Worm (Caenorhabditis elegans) whole organism, L1 larva: ENCODE results near the gene F40F8.12.

Experiments
- C04F5.9 ChIP-seq: sonication (generic microtip); optimal IDR thresholded peaks from 2 replicates; lab custom pipeline; 2016; ENCODE audit warnings: missing genetic modification characterization, missing compliant biosample characterization
- aha-1 ChIP-seq: fragments of 150-350 bp; optimal IDR thresholded peaks from 2 replicates; lab custom pipeline; 2014; ENCODE audit warnings: missing biosample characterization, missing genetic modification characterization
- alr-1 ChIP-seq: fragments of 200-800 bp; sonication (Bioruptor generic); optimal IDR thresholded peaks from 2 replicates; lab custom pipeline; 2018; ENCODE audit warnings: borderline replicate concordance, mild to moderate bottlenecking, missing genetic modification characterization, missing compliant biosample characterization
- aly-2 ChIP-seq: fragments of 150-350 bp; optimal IDR thresholded peaks from 2 replicates; lab custom pipeline; 2014; ENCODE audit warnings: missing biosample characterization, missing genetic modification characterization
- blmp-1 ChIP-seq: fragments of 150-350 bp; optimal IDR thresholded peaks from 2 replicates; lab custom pipeline; 2014; ENCODE audit warnings: missing biosample characterization, missing genetic modification characterization
- ceh-8 ChIP-seq: fragments of 200-800 bp; sonication (Bioruptor generic); optimal IDR thresholded peaks from 2 replicates; lab custom pipeline; 2018; ENCODE audit warnings: mild to moderate bottlenecking, missing genetic modification characterization, moderate library complexity, missing compliant biosample characterization
- ceh-82 ChIP-seq, 3 experiments: fragments of 150-350 bp in 1 of 3; sonication (generic microtip) in 2 of 3; optimal IDR thresholded peaks; 2 replicates each; lab custom pipeline; 2014 to 2017; ENCODE audit warnings: missing biosample characterization in 3 of 3, missing genetic modification characterization in 3 of 3
- ceh-88 ChIP-seq: fragments of 200-800 bp; sonication (Bioruptor generic); IDR thresholded peaks from 2 replicates; pipeline ENCODE4 v1.3.6; 2022; ENCODE audit warnings: missing genetic modification characterization, missing compliant biosample characterization
- ceh-90 ChIP-seq: sonication (generic microtip); optimal IDR thresholded peaks from 2 replicates; lab custom pipeline; 2016; ENCODE audit warnings: missing genetic modification characterization, missing compliant biosample characterization
- efl-1 ChIP-seq, 4 experiments: fragments of 150-350 bp; optimal IDR thresholded peaks in 3 of 4; peaks in 1 of 4; 1 replicate in 1 of 4; 2 replicates in 3 of 4; lab custom pipeline; 2014; ENCODE audit warnings: missing biosample characterization in 2 of 4, missing genetic modification characterization in 2 of 4, missing genetic modification reagents in 2 of 4
- egl-13 ChIP-seq: sonication (generic microtip); optimal IDR thresholded peaks from 2 replicates; lab custom pipeline; 2016; ENCODE audit warnings: missing genotype, missing genetic modification reagents, missing genetic modification characterization, missing compliant biosample characterization
- elt-2 ChIP-seq: sonication (generic microtip); optimal IDR thresholded peaks from 2 replicates; lab custom pipeline; 2016; ENCODE audit warnings: missing genetic modification characterization, mild to moderate bottlenecking, inconsistent platforms, missing compliant biosample characterization, missing genetic modification reagents
- elt-3 ChIP-seq, 6 experiments: fragments of 150-350 bp in 1 of 6; sonication (generic microtip); optimal IDR thresholded peaks; 2 replicates each; lab custom pipeline; 2017 to 2018; ENCODE audit warnings: missing biosample characterization in 6 of 6, missing genetic modification characterization in 6 of 6, inconsistent platforms in 1 of 6
- ets-5 ChIP-seq: fragments of 200-800 bp; sonication (Bioruptor generic); IDR thresholded peaks from 2 replicates; pipeline ENCODE4 v1.3.6; 2022; ENCODE audit warnings: missing genetic modification characterization, missing compliant biosample characterization
- fkh-10 ChIP-seq: sonication (generic microtip); optimal IDR thresholded peaks from 2 replicates; lab custom pipeline; 2017; ENCODE audit warnings: missing biosample characterization, missing genetic modification reagents, missing genetic modification characterization
- fos-1 ChIP-seq: fragments of 150-350 bp; optimal IDR thresholded peaks from 2 replicates; lab custom pipeline; 2014; ENCODE audit warnings: missing biosample characterization, missing genetic modification characterization
- hlh-17 ChIP-seq: fragments of 200-800 bp; sonication (Bioruptor generic); optimal IDR thresholded peaks from 2 replicates; lab custom pipeline; 2018; ENCODE audit warnings: missing genetic modification characterization, mild to moderate bottlenecking, missing compliant biosample characterization, moderate library complexity, borderline replicate concordance
- hlh-4 ChIP-seq: sonication (generic microtip); optimal IDR thresholded peaks from 2 replicates; lab custom pipeline; 2016; ENCODE audit warnings: mild to moderate bottlenecking, missing genetic modification characterization, missing compliant biosample characterization
- hpl-2 ChIP-seq: fragments of 150-350 bp; optimal IDR thresholded peaks from 2 replicates; lab custom pipeline; 2014; ENCODE audit warnings: missing biosample characterization, missing genetic modification reagents, missing genetic modification characterization
- irx-1 ChIP-seq: sonication (generic microtip); optimal IDR thresholded peaks from 2 replicates; lab custom pipeline; 2016; ENCODE audit warnings: missing genetic modification characterization, missing compliant biosample characterization
- isw-1 ChIP-seq: fragments of 200-800 bp; sonication (Bioruptor generic); IDR thresholded peaks from 2 replicates; pipeline ENCODE4 v1.3.6; 2022; ENCODE audit warnings: missing genetic modification characterization, missing compliant biosample characterization
- lin-13 ChIP-seq: fragments of 150-350 bp; optimal IDR thresholded peaks from 2 replicates; lab custom pipeline; 2014; ENCODE audit warnings: missing biosample characterization, missing genetic modification reagents, missing genetic modification characterization
- lin-15B ChIP-seq: fragments of 150-350 bp; sonication (generic microtip); optimal IDR thresholded peaks from 3 replicates; lab custom pipeline; 2014; ENCODE audit warnings: missing biosample characterization, missing genetic modification characterization
- lin-35 ChIP-seq, 2 experiments: fragments of 150-350 bp; optimal IDR thresholded peaks; 2 replicates each; lab custom pipeline; 2014; ENCODE audit warnings: missing biosample characterization in 2 of 2, missing genetic modification characterization in 2 of 2, missing genetic modification reagents in 2 of 2
- lin-39 ChIP-seq: fragments of 150-350 bp; optimal IDR thresholded peaks from 2 replicates; lab custom pipeline; 2014; ENCODE audit warnings: missing biosample characterization, missing genetic modification reagents, missing genetic modification characterization
- lsy-2 ChIP-seq, 2 experiments: fragments of 150-350 bp; optimal IDR thresholded peaks; 2 replicates each; lab custom pipeline; 2014; ENCODE audit warnings: missing biosample characterization in 2 of 2, missing genetic modification characterization in 2 of 2
- mdl-1 ChIP-seq, 2 experiments: fragments of 150-350 bp; optimal IDR thresholded peaks; 2 replicates each; lab custom pipeline; 2014 to 2017; ENCODE audit warnings: missing biosample characterization in 2 of 2, missing genetic modification characterization in 2 of 2, inconsistent platforms in 1 of 2
- mef-2 ChIP-seq: fragments of 150-350 bp; optimal IDR thresholded peaks from 2 replicates; lab custom pipeline; 2014; ENCODE audit warnings: missing biosample characterization, missing genetic modification characterization
- mep-1 ChIP-seq: fragments of 150-350 bp; optimal IDR thresholded peaks from 2 replicates; lab custom pipeline; 2014; ENCODE audit warnings: missing biosample characterization, missing genetic modification characterization
- nhr-11 ChIP-seq: fragments of 150-350 bp; optimal IDR thresholded peaks from 2 replicates; lab custom pipeline; 2014; ENCODE audit warnings: missing biosample characterization, missing genetic modification characterization
- nhr-19 ChIP-seq: fragments of 200-800 bp; sonication (Bioruptor generic); conservative IDR thresholded peaks from 2 replicates; pipeline ENCODE4 v1.3.6; 2022; ENCODE audit warnings: missing genetic modification characterization, missing compliant biosample characterization
- nhr-237 ChIP-seq: fragments of 150-350 bp; optimal IDR thresholded peaks from 2 replicates; lab custom pipeline; 2014; ENCODE audit warnings: missing biosample characterization, missing genetic modification characterization
- nhr-47 ChIP-seq: sonication (generic microtip); optimal IDR thresholded peaks from 2 replicates; lab custom pipeline; 2016; ENCODE audit warnings: mild to moderate bottlenecking, missing genetic modification characterization, moderate library complexity, missing compliant biosample characterization
- nhr-76 ChIP-seq: sonication (generic microtip); optimal IDR thresholded peaks from 2 replicates; lab custom pipeline; 2017; ENCODE audit warnings: missing biosample characterization, missing genetic modification characterization
- nhr-77 ChIP-seq: fragments of 150-350 bp; optimal IDR thresholded peaks from 2 replicates; lab custom pipeline; 2014; ENCODE audit warnings: missing biosample characterization, missing genetic modification characterization
- nhr-85 ChIP-seq: sonication (generic microtip); peaks from one replicate; lab custom pipeline; 2016; ENCODE audit warnings: missing genetic modification characterization, inconsistent platforms, missing compliant biosample characterization
- nhr-90 ChIP-seq: sonication (generic microtip); optimal IDR thresholded peaks from 2 replicates; lab custom pipeline; 2016; ENCODE audit warnings: mild to moderate bottlenecking, missing genetic modification characterization, missing compliant biosample characterization; ENCODE audit not compliant: poor library complexity
- pag-3 ChIP-seq: sonication (generic microtip); optimal IDR thresholded peaks from 2 replicates; lab custom pipeline; 2017; ENCODE audit warnings: missing genetic modification characterization, mild to moderate bottlenecking, missing compliant biosample characterization, antibody characterized with exemption, borderline replicate concordance; ENCODE audit not compliant: insufficient read depth
- rnt-1 ChIP-seq: sonication (generic microtip); optimal IDR thresholded peaks from 2 replicates; lab custom pipeline; 2016; ENCODE audit warnings: mild to moderate bottlenecking, missing genetic modification characterization, moderate library complexity, missing compliant biosample characterization
- skn-1 ChIP-seq: fragments of 150-350 bp; optimal IDR thresholded peaks from 2 replicates; lab custom pipeline; 2014; ENCODE audit warnings: missing biosample characterization, missing genetic modification characterization
- sox-4 ChIP-seq: sonication (generic microtip); optimal IDR thresholded peaks from 2 replicates; lab custom pipeline; 2016; ENCODE audit warnings: missing genetic modification characterization, missing compliant biosample characterization
- unc-86 ChIP-seq: sonication (generic microtip); optimal IDR thresholded peaks from 2 replicates; lab custom pipeline; 2016; ENCODE audit warnings: missing genetic modification characterization, missing compliant biosample characterization
- unc-98 ChIP-seq: fragments of 200-800 bp; sonication (Bioruptor generic); IDR thresholded peaks from 2 replicates; pipeline ENCODE4 v1.3.6; 2022; ENCODE audit warnings: missing genetic modification characterization, missing compliant biosample characterization
- xbp-1 ChIP-seq: sonication (generic microtip); optimal IDR thresholded peaks from 2 replicates; lab custom pipeline; 2016; ENCODE audit warnings: missing genetic modification characterization, missing compliant biosample characterization
- zag-1 ChIP-seq: fragments of 150-350 bp; optimal IDR thresholded peaks from 2 replicates; lab custom pipeline; 2014; ENCODE audit warnings: missing biosample characterization, missing genetic modification characterization
- ztf-11 ChIP-seq, 2 experiments: sonication (generic microtip); optimal IDR thresholded peaks; 2 replicates each; lab custom pipeline; 2016 to 2017; ENCODE audit warnings: missing genetic modification characterization in 2 of 2, missing biosample characterization in 1 of 2, missing compliant biosample characterization in 1 of 2

F40F8.12 gene

DNA sequence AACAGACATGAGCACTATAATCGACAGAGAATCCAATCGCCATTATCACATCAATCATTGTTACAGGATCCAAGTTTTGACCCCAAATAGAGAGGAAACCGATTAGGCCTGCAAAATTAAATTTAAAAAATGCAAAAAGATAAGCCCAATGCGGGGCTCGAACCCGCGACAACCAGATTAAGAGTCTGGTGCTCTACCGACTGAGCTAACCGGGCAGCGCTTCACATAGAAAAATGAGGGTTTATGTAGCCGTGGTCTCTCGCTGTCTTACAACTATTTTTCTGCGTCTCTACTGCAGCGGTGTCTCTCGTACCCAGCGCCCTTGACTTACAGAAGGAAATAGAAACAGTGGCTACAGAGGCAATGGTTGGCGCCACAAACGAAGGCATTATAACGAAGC is 28.0 kb downstream of the F40F8.12 start (continued):
- TF ChIP-seq ztf-11 (tag; optimal IDR thresholded peaks at IDR 0.05; lab: Kevin White, UChicago) (no peak), sox-4 (tag; lab: Kevin White, UChicago) (no peak), nhr-47 (tag; lab: Kevin White, UChicago) (peak; percentile 70), egl-13 (tag; lab: Kevin White, UChicago) (no peak), C04F5.9 (tag; lab: Kevin White, UChicago) (no peak), nhr-85 (peak; percentile 77), nhr-76 (tag; lab: Kevin White, UChicago) (no peak), ceh-90 (tag; lab: Kevin White, UChicago) (no peak), mdl-1 (tag; optimal IDR thresholded peaks at IDR 0.05; lab: Kevin White, UChicago) (peak in 1 of 2 experiments; percentile 3), ets-5 (GFP tag; lab: Robert Waterston, UW) (no peak), nhr-90 (tag; lab: Kevin White, UChicago) (peak; percentile 61), nhr-237 (no peak), fos-1 (tag; lab: Kevin White, UChicago) (peak; percentile 21), rnt-1 (tag; lab: Kevin White, UChicago) (peak; percentile 71), mef-2 (tag; lab: Kevin White, UChicago) (no peak), ceh-8 (GFP tag; lab: Kevin White, UChicago) (no peak), unc-98 (GFP tag; lab: Robert Waterston, UW) (no peak), aha-1 (tag; lab: Kevin White, UChicago) (no peak), lin-13 (no peak), pag-3 (tag; lab: Kevin White, UChicago) (no peak), isw-1 (GFP tag; lab: Robert Waterston, UW) (no peak; the same call in 1 of the 2 replicates), nhr-19 (GFP tag; lab: Robert Waterston, UW) (peak; percentile 70), unc-86 (tag; lab: Kevin White, UChicago) (peak; percentile 14), ceh-82 (tag; optimal IDR thresholded peaks at IDR 0.05; lab: Kevin White, UChicago) (peak; percentile 12 to 36 (median 30)), lin-35 (GFP tag; optimal IDR thresholded peaks at IDR 0.05; lab: Kevin White, UChicago) (peak; percentile 47 to 69), nhr-11 (tag; lab: Kevin White, UChicago) (no peak), hlh-17 (GFP tag; lab: Kevin White, UChicago) (no peak), hlh-4 (tag; lab: Kevin White, UChicago) (no peak), elt-2 (peak; percentile 53), hpl-2 (GFP tag; lab: Kevin White, UChicago) (no peak), irx-1 (tag; lab: Kevin White, UChicago) (no peak), lsy-2 (tag; optimal IDR thresholded peaks at IDR 0.05; lab: Kevin White, UChicago) (peak; percentile 34 to 62), nhr-77 (tag; lab: Kevin White, UChicago) (peak; percentile 21), lin-39 (tag; lab: Kevin White, UChicago) (no peak), fkh-10 (GFP tag; lab: Kevin White, UChicago) (no peak), xbp-1 (peak; percentile 42), efl-1 (optimal IDR thresholded peaks at IDR 0.05; lab: Kevin White, UChicago) (peak; percentile 42 to 52), efl-1 (GFP tag; optimal IDR thresholded peaks at IDR 0.05 in 1 of 2; lab: Kevin White, UChicago) (peak; percentile 40 to 95)

DNA sequence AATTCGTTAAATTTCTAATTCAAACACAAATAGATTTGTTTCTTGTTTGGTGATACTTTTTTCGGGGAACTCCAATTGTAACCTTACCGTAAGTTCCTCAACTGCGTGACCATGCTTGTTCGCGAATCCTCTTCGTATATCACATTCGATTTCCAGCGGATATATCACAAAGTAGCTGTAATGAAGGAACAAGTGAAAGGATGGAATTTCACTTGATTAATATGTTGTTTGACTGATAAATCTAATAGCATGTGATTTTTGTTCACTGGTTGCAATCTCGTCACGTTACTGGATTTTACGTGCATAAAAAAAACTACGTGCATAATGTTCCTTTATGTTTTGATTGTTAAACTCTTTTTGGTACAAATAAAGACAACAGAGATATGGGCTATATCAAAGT is 32.1 kb downstream of the F40F8.12 start:
- TF ChIP-seq alr-1 (tag; lab: Kevin White, UChicago) (no peak), skn-1 (tag; lab: Kevin White, UChicago) (no peak), pag-3 (tag; lab: Kevin White, UChicago) (no peak), aly-2 (tag; lab: Kevin White, UChicago) (no peak), xbp-1 (no peak), zag-1 (tag; lab: Kevin White, UChicago) (no peak), lin-13 (no peak), nhr-76 (tag; lab: Kevin White, UChicago) (no peak), ceh-88 (GFP tag; lab: Robert Waterston, UW) (no peak), lin-15B (tag; lab: Kevin White, UChicago) (no peak), mep-1 (tag; lab: Kevin White, UChicago) (no peak), blmp-1 (tag; lab: Kevin White, UChicago) (peak; percentile 55), fos-1 (tag; lab: Kevin White, UChicago) (no peak), elt-3 (tag; optimal IDR thresholded peaks at IDR 0.05; lab: Kevin White, UChicago) (peak in 1 of 6 experiments; percentile 11), nhr-85 (no peak)
- TF ChIP-seq, all 84 proteins: peak for 2
